Worm (Caenorhabditis elegans) whole organism, young adult: ENCODE data around the gene B0222.1.

Source experiments
- B0019.2 ChIP-seq: fragments of 200-800 bp; sonication (Bioruptor generic); conservative IDR thresholded peaks from 2 replicates; pipeline ENCODE4 v1.3.6; 2022; ENCODE audit warnings: missing genetic modification reagents, missing genetic modification characterization, missing compliant biosample characterization
- D2030.7 ChIP-seq: fragments of 200-800 bp; sonication (Bioruptor generic); IDR thresholded peaks from 2 replicates; pipeline ENCODE4 v1.3.6; 2022; ENCODE audit warnings: missing genetic modification reagents, missing genetic modification characterization, missing compliant biosample characterization
- F22D6.2 ChIP-seq: sonication (generic microtip); optimal IDR thresholded peaks from 2 replicates; lab custom pipeline; 2016; ENCODE audit warnings: mild to moderate bottlenecking, missing genetic modification characterization, missing compliant biosample characterization
- F23B12.7 ChIP-seq: sonication (generic microtip); optimal IDR thresholded peaks from 2 replicates; lab custom pipeline; 2017; ENCODE audit warnings: missing genetic modification characterization, mild to moderate bottlenecking, missing compliant biosample characterization, antibody characterized with exemption, moderate library complexity; ENCODE audit not compliant: insufficient read depth
- F37B4.10 ChIP-seq: fragments of 200-800 bp; sonication (Bioruptor generic); IDR thresholded peaks from 2 replicates; pipeline ENCODE4 v1.3.6; 2022; ENCODE audit warnings: missing genetic modification characterization, missing compliant biosample characterization
- F39B2.1 ChIP-seq: fragments of 200-800 bp; sonication (Bioruptor generic); IDR thresholded peaks from 2 replicates; pipeline ENCODE4 v1.3.6; 2022; ENCODE audit warnings: missing genetic modification reagents, missing genetic modification characterization, missing compliant biosample characterization
- F52B5.7 ChIP-seq: sonication (generic microtip); optimal IDR thresholded peaks from 2 replicates; lab custom pipeline; 2016; ENCODE audit warnings: mild to moderate bottlenecking, missing genetic modification characterization, missing compliant biosample characterization
- F55B11.4 ChIP-seq: sonication (generic microtip); optimal IDR thresholded peaks from 2 replicates; lab custom pipeline; 2016; ENCODE audit warnings: missing compliant biosample characterization, missing genetic modification characterization, borderline replicate concordance; ENCODE audit not compliant: insufficient read depth
- Y95B8A.8 ChIP-seq: fragments of 200-800 bp; sonication (Bioruptor generic); IDR thresholded peaks from 2 replicates; pipeline ENCODE4 v1.3.6; 2022; ENCODE audit warnings: missing genetic modification reagents, missing genetic modification characterization, missing compliant biosample characterization
- attf-6 ChIP-seq: fragments of 200-800 bp; sonication (Bioruptor generic); IDR thresholded peaks from 2 replicates; pipeline ENCODE4 v1.3.6; 2022; ENCODE audit warnings: missing genetic modification reagents, missing genetic modification characterization, missing compliant biosample characterization
- ccch-3 ChIP-seq: fragments of 200-800 bp; sonication (Bioruptor generic); optimal IDR thresholded peaks from 2 replicates; lab custom pipeline; 2018; ENCODE audit warnings: mild to moderate bottlenecking, missing genetic modification characterization, missing compliant biosample characterization
- cebp-1 ChIP-seq, 2 experiments: fragments of 200-800 bp in 1 of 2; sonication (Bioruptor generic) in 1 of 2; sonication (generic microtip) in 1 of 2; IDR thresholded peaks in 1 of 2; optimal IDR thresholded peaks in 1 of 2; 2 replicates each; pipeline versions ENCODE4 v1.3.6 to Lab custom; 2017 to 2022; ENCODE audit warnings: missing compliant biosample characterization in 2 of 2, missing genetic modification characterization in 2 of 2, mild to moderate bottlenecking in 1 of 2, missing genetic modification reagents in 1 of 2, moderate library complexity in 1 of 2
- cebp-2 ChIP-seq: fragments of 200-800 bp; sonication (Bioruptor generic); IDR thresholded peaks from 2 replicates; pipeline ENCODE4 v1.3.6; 2022; ENCODE audit warnings: missing genetic modification characterization, missing compliant biosample characterization
- ceh-58 ChIP-seq: fragments of 200-800 bp; sonication (Bioruptor generic); IDR thresholded peaks from 2 replicates; pipeline ENCODE4 v1.3.6; 2022; ENCODE audit warnings: missing genetic modification characterization, missing compliant biosample characterization
- dox-1 ChIP-seq: fragments of 200-800 bp; sonication (Bioruptor generic); IDR thresholded peaks from 2 replicates; pipeline ENCODE4 v1.3.6; 2022; ENCODE audit warnings: missing genetic modification reagents, missing genetic modification characterization, missing compliant biosample characterization
- efl-1 ChIP-seq: fragments of 150-350 bp; optimal IDR thresholded peaks from 2 replicates; lab custom pipeline; 2014; ENCODE audit warnings: missing biosample characterization, missing genetic modification reagents, missing genetic modification characterization
- fkh-3 ChIP-seq: sonication (generic microtip); optimal IDR thresholded peaks from 2 replicates; lab custom pipeline; 2016; ENCODE audit warnings: mild to moderate bottlenecking, missing genetic modification characterization, missing compliant biosample characterization
- gei-17 ChIP-seq: fragments of 200-800 bp; sonication (Bioruptor generic); optimal IDR thresholded peaks from 2 replicates; lab custom pipeline; 2018; ENCODE audit warnings: mild to moderate bottlenecking, missing genetic modification characterization, missing compliant biosample characterization
- him-1 ChIP-seq: sonication (generic microtip); optimal IDR thresholded peaks from 2 replicates; lab custom pipeline; 2016; ENCODE audit warnings: missing genotype, missing genetic modification reagents, missing genetic modification characterization, missing compliant biosample characterization
- hlh-26 ChIP-seq: fragments of 200-800 bp; sonication (Bioruptor generic); conservative IDR thresholded peaks from 2 replicates; pipeline ENCODE4 v1.3.6; 2022; ENCODE audit warnings: missing genetic modification reagents, missing genetic modification characterization, missing compliant biosample characterization
- hmg-1.2 ChIP-seq: fragments of 200-800 bp; sonication (Bioruptor generic); IDR thresholded peaks from 2 replicates; pipeline ENCODE4 v1.3.6; 2022; ENCODE audit warnings: missing genetic modification reagents, missing genetic modification characterization, missing compliant biosample characterization
- lag-1 ChIP-seq: fragments of 200-800 bp; sonication (Bioruptor generic); IDR thresholded peaks from 2 replicates; pipeline ENCODE4 v1.3.6; 2022; ENCODE audit warnings: missing genetic modification reagents, missing genetic modification characterization, missing compliant biosample characterization
- let-526 ChIP-seq: fragments of 200-800 bp; sonication (Bioruptor generic); IDR thresholded peaks from 2 replicates; pipeline ENCODE4 v1.3.6; 2022; ENCODE audit warnings: missing genetic modification reagents, missing genetic modification characterization, missing compliant biosample characterization
- let-607 ChIP-seq, 2 experiments: fragments of 200-800 bp in 1 of 2; sonication (Bioruptor generic) in 1 of 2; sonication (generic microtip) in 1 of 2; optimal IDR thresholded peaks; 2 replicates each; lab custom pipeline; 2016 to 2018; ENCODE audit warnings: mild to moderate bottlenecking in 2 of 2, missing compliant biosample characterization in 2 of 2, missing genetic modification characterization in 2 of 2, moderate library complexity in 2 of 2, missing genotype in 1 of 2
- lin-54 ChIP-seq: fragments of 200-800 bp; sonication (Bioruptor generic); optimal IDR thresholded peaks from 2 replicates; lab custom pipeline; 2018; ENCODE audit warnings: mild to moderate bottlenecking, missing genetic modification characterization, missing compliant biosample characterization
- lir-1 ChIP-seq: fragments of 200-800 bp; sonication (Bioruptor generic); conservative IDR thresholded peaks from 2 replicates; pipeline ENCODE4 v1.3.6; 2022; ENCODE audit warnings: missing genetic modification reagents, missing genetic modification characterization, missing compliant biosample characterization
- madf-3 ChIP-seq: fragments of 200-800 bp; sonication (Bioruptor generic); IDR thresholded peaks from 2 replicates; pipeline ENCODE4 v1.3.6; 2022; ENCODE audit warnings: missing genetic modification reagents, missing genetic modification characterization, missing compliant biosample characterization
- nfyb-1 ChIP-seq: fragments of 200-800 bp; sonication (Bioruptor generic); IDR thresholded peaks from 2 replicates; pipeline ENCODE4 v1.3.6; 2022; ENCODE audit warnings: missing genetic modification reagents, missing genetic modification characterization, missing compliant biosample characterization
- nhr-120 ChIP-seq: fragments of 200-800 bp; sonication (Bioruptor generic); IDR thresholded peaks from 2 replicates; pipeline ENCODE4 v1.3.6; 2022; ENCODE audit warnings: missing genetic modification characterization, missing compliant biosample characterization
- sea-2 ChIP-seq: fragments of 200-800 bp; sonication (Bioruptor generic); IDR thresholded peaks from 2 replicates; pipeline ENCODE4 v1.3.6; 2022; ENCODE audit warnings: missing genetic modification characterization, missing compliant biosample characterization
- sptf-2 ChIP-seq: fragments of 200-800 bp; sonication (Bioruptor generic); optimal IDR thresholded peaks from 2 replicates; lab custom pipeline; 2018; ENCODE audit warnings: mild to moderate bottlenecking, missing genetic modification characterization, missing compliant biosample characterization
- tbp1 ChIP-seq: fragments of 200-800 bp; sonication (Bioruptor generic); optimal IDR thresholded peaks from 2 replicates; lab custom pipeline; 2018; ENCODE audit warnings: mild to moderate bottlenecking, missing genetic modification characterization, missing compliant biosample characterization
- tbx-9 ChIP-seq: sonication (generic microtip); optimal IDR thresholded peaks from 2 replicates; lab custom pipeline; 2016; ENCODE audit warnings: borderline replicate concordance, missing genetic modification characterization, inconsistent platforms, missing compliant biosample characterization
- unc-130 ChIP-seq: sonication (generic microtip); optimal IDR thresholded peaks from 2 replicates; lab custom pipeline; 2016; ENCODE audit warnings: missing genetic modification reagents, missing genetic modification characterization, missing compliant biosample characterization
- ztf-28 ChIP-seq: fragments of 200-800 bp; sonication (Bioruptor generic); IDR thresholded peaks from 2 replicates; pipeline ENCODE4 v1.3.6; 2022; ENCODE audit warnings: missing genetic modification reagents, missing genetic modification characterization, missing compliant biosample characterization
- ztf-3 ChIP-seq: fragments of 200-800 bp; sonication (Bioruptor generic); optimal IDR thresholded peaks from 2 replicates; lab custom pipeline; 2018; ENCODE audit warnings: mild to moderate bottlenecking, missing genetic modification characterization, missing compliant biosample characterization

B0222.1 gene

DNA sequence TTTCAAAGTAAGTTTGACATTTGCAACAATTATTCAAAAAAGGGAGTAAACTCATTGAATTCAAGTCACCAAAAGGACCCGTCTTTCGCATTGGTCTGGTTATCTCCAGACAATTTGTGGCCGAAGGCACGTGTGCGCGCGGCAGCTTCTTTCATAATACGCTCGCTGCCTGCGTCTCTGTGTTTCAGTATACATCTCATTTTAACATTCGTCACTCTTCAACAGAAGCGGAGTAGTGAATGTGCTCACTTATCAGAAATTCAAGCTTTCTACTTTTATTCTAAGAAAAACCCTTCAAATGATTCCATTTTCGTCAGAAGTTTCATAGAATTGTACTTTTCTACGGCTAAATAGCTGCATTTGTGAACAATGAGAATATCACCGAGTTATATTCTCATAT, 5.5 kb upstream of the B0222.1 start:
- peak; percentile 71; the same call in 1 of the 2 replicates for TF ChIP-seq cebp-1 (GFP tag; IDR thresholded peaks at IDR 0.05; lab: Robert Waterston, UW)
- peak; percentile 92 for TF ChIP-seq cebp-1 (tag; optimal IDR thresholded peaks at IDR 0.05; lab: Kevin White, UChicago)
- peak; percentile 73; the same call in 1 of the 2 replicates for TF ChIP-seq hmg-1.2
- TF ChIP-seq let-607 (tag; optimal IDR thresholded peaks at IDR 0.05; lab: Kevin White, UChicago), result no peak
- no peak for TF ChIP-seq B0019.2
- TF ChIP-seq nfyb-1 (GFP tag; lab: Robert Waterston, UW), result 0 out of 2 replicates have a peak, but pooled peaks have one; percentile 9
- no peak for TF ChIP-seq tbx-9 (tag; lab: Kevin White, UChicago)
- TF ChIP-seq sptf-2, result no peak
- no peak for TF ChIP-seq lag-1 (GFP tag; lab: Robert Waterston, UW)

DNA sequence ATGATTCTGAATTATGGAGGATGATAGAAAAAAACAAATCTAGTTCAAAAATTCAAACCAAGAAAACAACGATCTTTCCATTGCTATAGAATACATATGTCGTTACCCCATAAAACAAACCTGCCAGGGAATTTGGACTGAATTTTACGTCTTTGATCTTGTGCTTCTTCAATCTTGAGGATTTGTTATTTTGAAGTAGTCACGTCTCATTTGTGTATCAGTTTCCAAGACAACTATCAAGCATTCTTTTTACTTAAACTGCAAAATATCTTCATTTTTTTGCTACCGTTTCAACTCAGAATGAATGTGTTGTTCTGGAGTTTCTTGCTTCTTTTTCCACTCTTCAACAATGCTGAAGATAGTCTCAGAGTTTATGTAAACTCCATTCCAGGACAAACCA, 3.3 kb upstream of the B0222.1 start, which contains the start of gene F21C10.19:
TSS of gene F21C10.19 (plus strand) at position 301 of the 400 bp plus-strand sequence.
- TF ChIP-seq F55B11.4, result no peak
- TF ChIP-seq F39B2.1 (GFP tag; lab: Robert Waterston, UW), result no peak
- TF ChIP-seq, all 124 proteins: peak for 0

- TF ChIP-seq attf-6 (GFP tag; lab: Robert Waterston, UW) (no peak), madf-3 (GFP tag; lab: Robert Waterston, UW) (no peak), him-1 (tag; lab: Kevin White, UChicago) (no peak), dox-1 (GFP tag; lab: Robert Waterston, UW) (no peak), ztf-3 (GFP tag; lab: Kevin White, UChicago) (no peak), gei-17 (GFP tag; lab: Kevin White, UChicago) (no peak), sea-2 (GFP tag; lab: Robert Waterston, UW) (no peak), tbp1 (GFP tag; lab: Kevin White, UChicago) (no peak), cebp-2 (GFP tag; lab: Robert Waterston, UW) (no peak), Y95B8A.8 (GFP tag; lab: Robert Waterston, UW) (no peak), F23B12.7 (tag; lab: Kevin White, UChicago) (no peak), hlh-26 (GFP tag; lab: Robert Waterston, UW) (no peak), nhr-120 (GFP tag; lab: Robert Waterston, UW) (no peak), lin-54 (GFP tag; lab: Kevin White, UChicago) (no peak), fkh-3 (tag; lab: Kevin White, UChicago) (no peak), F22D6.2 (tag; lab: Kevin White, UChicago) (no peak), ceh-58 (GFP tag; lab: Robert Waterston, UW) (no peak)
Observed at ce11 chrV:9132043-9132442, 2.0 kb upstream of the B0222.1 start, which contains the start of gene F21C10.1. F21C10.1 (plus strand) TSS chrV:9132343.

ce11 chrV:9137618-9138017, 3.6 kb downstream of the B0222.1 start, which contains the start of gene pitr-2:
pitr-2 (minus strand) TSS chrV:9137718.
- TF ChIP-seq efl-1 (no peak), let-526 (GFP tag; lab: Robert Waterston, UW) (no peak), D2030.7 (GFP tag; lab: Robert Waterston, UW) (no peak), ztf-28 (no peak), lir-1 (no peak), F37B4.10 (GFP tag; lab: Robert Waterston, UW) (no peak), F52B5.7 (no peak), unc-130 (GFP tag; lab: Kevin White, UChicago) (no peak), ccch-3 (no peak)
- TF ChIP-seq, all 124 proteins: peak for 0
